Worm (Caenorhabditis elegans) whole organism, young adult: ENCODE data around the gene Y37A1A.2.
"Not testable (repeated sequence)": the region's sequence is repeated elsewhere in the genome, so short reads cannot be mapped to it uniquely, and the experiment has no call there.

Experiments used
- C06A6.2 ChIP-seq: fragments of 200-800 bp; sonication (Bioruptor generic); conservative IDR thresholded peaks from 2 replicates; pipeline ENCODE4 v1.3.6; 2022; ENCODE audit warnings: missing genetic modification characterization, missing compliant biosample characterization
- D2030.7 ChIP-seq: fragments of 200-800 bp; sonication (Bioruptor generic); IDR thresholded peaks from 2 replicates; pipeline ENCODE4 v1.3.6; 2022; ENCODE audit warnings: missing genetic modification reagents, missing genetic modification characterization, missing compliant biosample characterization
- Y53G8AR.9 ChIP-seq: fragments of 200-800 bp; sonication (Bioruptor generic); conservative IDR thresholded peaks from 2 replicates; pipeline ENCODE4 v1.3.6; 2022; ENCODE audit warnings: missing genetic modification reagents, missing genetic modification characterization, missing compliant biosample characterization
- Y95B8A.8 ChIP-seq: fragments of 200-800 bp; sonication (Bioruptor generic); IDR thresholded peaks from 2 replicates; pipeline ENCODE4 v1.3.6; 2022; ENCODE audit warnings: missing genetic modification reagents, missing genetic modification characterization, missing compliant biosample characterization
- atf-7 ChIP-seq: sonication (generic microtip); optimal IDR thresholded peaks from 2 replicates; lab custom pipeline; 2017; ENCODE audit warnings: mild to moderate bottlenecking, missing genetic modification characterization, missing compliant biosample characterization
- athp-1 ChIP-seq: sonication (generic microtip); optimal IDR thresholded peaks from 2 replicates; lab custom pipeline; 2017; ENCODE audit warnings: mild to moderate bottlenecking, missing genetic modification characterization, missing compliant biosample characterization
- die-1 ChIP-seq: sonication (generic microtip); optimal IDR thresholded peaks from 2 replicates; lab custom pipeline; 2016; ENCODE audit warnings: missing genotype, mild to moderate bottlenecking, missing genetic modification characterization, missing compliant biosample characterization
- dpl-1 ChIP-seq: fragments of 150-350 bp; optimal IDR thresholded peaks from 2 replicates; lab custom pipeline; 2014; ENCODE audit warnings: missing biosample characterization, missing genetic modification reagents, missing genetic modification characterization
- efl-1 ChIP-seq: fragments of 150-350 bp; optimal IDR thresholded peaks from 2 replicates; lab custom pipeline; 2014; ENCODE audit warnings: missing biosample characterization, missing genetic modification reagents, missing genetic modification characterization
- hmg-1.2 ChIP-seq: fragments of 200-800 bp; sonication (Bioruptor generic); IDR thresholded peaks from 2 replicates; pipeline ENCODE4 v1.3.6; 2022; ENCODE audit warnings: missing genetic modification reagents, missing genetic modification characterization, missing compliant biosample characterization
- lir-1 ChIP-seq: fragments of 200-800 bp; sonication (Bioruptor generic); conservative IDR thresholded peaks from 2 replicates; pipeline ENCODE4 v1.3.6; 2022; ENCODE audit warnings: missing genetic modification reagents, missing genetic modification characterization, missing compliant biosample characterization
- rcor-1 ChIP-seq: fragments of 200-800 bp; sonication (Bioruptor generic); IDR thresholded peaks from 2 replicates; pipeline ENCODE4 v1.3.6; 2022; ENCODE audit warnings: missing genetic modification reagents, missing genetic modification characterization, missing compliant biosample characterization
- sea-2 ChIP-seq: fragments of 200-800 bp; sonication (Bioruptor generic); IDR thresholded peaks from 2 replicates; pipeline ENCODE4 v1.3.6; 2022; ENCODE audit warnings: missing genetic modification characterization, missing compliant biosample characterization

DNA sequence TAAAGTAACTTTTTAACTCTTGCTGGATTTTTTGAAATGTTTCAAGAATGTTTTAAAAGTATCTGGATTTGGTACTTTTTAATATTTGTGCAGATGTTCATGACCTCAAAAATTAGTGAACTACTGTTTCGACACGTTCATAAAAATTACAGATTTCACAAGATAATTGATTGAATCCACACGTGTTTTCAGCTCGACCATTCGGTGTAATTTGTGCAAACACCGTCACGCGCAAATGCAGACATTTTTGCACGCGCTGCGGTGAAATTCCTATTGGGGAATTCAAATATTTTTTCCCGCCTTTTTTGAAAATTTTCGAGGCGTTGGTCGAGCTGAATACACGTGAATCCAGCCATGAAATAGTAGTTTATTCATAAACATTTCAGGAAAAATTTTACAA is 8.1 kb upstream of the Y37A1A.2 start:
- TF ChIP-seq dpl-1 (GFP tag; lab: Kevin White, UChicago); C06A6.2 (GFP tag; lab: Robert Waterston, UW); Y53G8AR.9; Y95B8A.8; D2030.7 (GFP tag; lab: Robert Waterston, UW); lir-1 (GFP tag; lab: Robert Waterston, UW); die-1 (tag; lab: Kevin White, UChicago); atf-7 (tag; lab: Kevin White, UChicago); efl-1 (GFP tag; lab: Kevin White, UChicago); sea-2; hmg-1.2 (GFP tag; lab: Robert Waterston, UW); athp-1 (tag; lab: Kevin White, UChicago); rcor-1: not testable (repeated sequence)
